Fruit fly (Drosophila melanogaster) whole organism, embryonic: ENCODE measurements around the gene Pcd.

ENCODE experiments used
- Abd-B ChIP-seq: fragments of 200-800 bp; sonication (Bioruptor generic); optimal IDR thresholded peaks from 2 replicates; lab custom pipeline; 2018; ENCODE audit warnings: missing biosample characterization, mild to moderate bottlenecking, missing genetic modification characterization, moderate library complexity
- B-H2 ChIP-seq: fragments of 200-800 bp; sonication (Bioruptor generic); optimal IDR thresholded peaks from 2 replicates; lab custom pipeline; 2018; ENCODE audit warnings: missing biosample characterization, mild to moderate bottlenecking, missing genetic modification characterization
- Bteb2 ChIP-seq: fragments of 200-800 bp; sonication (Bioruptor generic); optimal IDR thresholded peaks from 2 replicates; lab custom pipeline; 2016; ENCODE audit warnings: missing biosample characterization, missing genetic modification characterization
- CG10321 ChIP-seq: fragments of 200-800 bp; sonication (Bioruptor generic); IDR thresholded peaks from 2 replicates; pipeline ENCODE4 v1.3.6; 2022; ENCODE audit warnings: missing biosample characterization, missing genetic modification characterization
- CG12391 ChIP-seq: fragments of 200-800 bp; sonication (Bioruptor generic); optimal IDR thresholded peaks from 3 replicates; lab custom pipeline; 2018; ENCODE audit warnings: missing biosample characterization, mild to moderate bottlenecking, missing genetic modification characterization, moderate library complexity
- CG13287 ChIP-seq: fragments of 200-800 bp; sonication (Bioruptor generic); IDR thresholded peaks from 2 replicates; pipeline ENCODE4 v1.3.6; 2022; ENCODE audit warnings: missing biosample characterization, missing genetic modification characterization; ENCODE audit not compliant: partially characterized antibody
- CG2116 ChIP-seq: fragments of 200-800 bp; sonication (Bioruptor generic); optimal IDR thresholded peaks from 3 replicates; lab custom pipeline; 2018; ENCODE audit warnings: missing biosample characterization, mild to moderate bottlenecking, missing genetic modification characterization
- CG31365 ChIP-seq: fragments of 200-800 bp; sonication (Bioruptor generic); optimal IDR thresholded peaks from 2 replicates; lab custom pipeline; 2018; ENCODE audit warnings: missing biosample characterization, mild to moderate bottlenecking, missing genetic modification characterization
- CG3281 ChIP-seq: fragments of 200-800 bp; sonication (Bioruptor generic); optimal IDR thresholded peaks from 3 replicates; lab custom pipeline; 2017; ENCODE audit warnings: missing biosample characterization, mild to moderate bottlenecking, missing genetic modification characterization
- CG6175 ChIP-seq: fragments of 200-800 bp; sonication (Bioruptor generic); IDR thresholded peaks from 3 replicates; pipeline ENCODE4 v1.3.6; 2022; ENCODE audit warnings: missing biosample characterization, missing genetic modification characterization
- CG6765 ChIP-seq: fragments of 200-800 bp; sonication (Bioruptor generic); optimal IDR thresholded peaks from 3 replicates; lab custom pipeline; 2017; ENCODE audit warnings: missing biosample characterization, mild to moderate bottlenecking, missing genetic modification characterization
- CG6813 ChIP-seq: fragments of 200-800 bp; sonication (Bioruptor generic); optimal IDR thresholded peaks from 2 replicates; lab custom pipeline; 2017; ENCODE audit warnings: missing biosample characterization, missing genetic modification characterization, mild to moderate bottlenecking, moderate library complexity, missing genetic modification reagents
- CG7271 ChIP-seq: fragments of 200-800 bp; sonication (Bioruptor generic); optimal IDR thresholded peaks from 2 replicates; lab custom pipeline; 2018; ENCODE audit warnings: missing biosample characterization, mild to moderate bottlenecking, missing genetic modification characterization, moderate library complexity
- CG7372 ChIP-seq: fragments of 200-800 bp; sonication (Bioruptor generic); IDR thresholded peaks from 2 replicates; pipeline ENCODE4 v1.3.6; 2022; ENCODE audit warnings: missing biosample characterization, missing genetic modification characterization
- CG7745 ChIP-seq: fragments of 200-800 bp; sonication (Bioruptor generic); optimal IDR thresholded peaks from 2 replicates; lab custom pipeline; 2018; ENCODE audit warnings: missing biosample characterization, mild to moderate bottlenecking, missing genetic modification characterization, moderate library complexity
- CG7963 ChIP-seq: fragments of 200-800 bp; sonication (Bioruptor generic); IDR thresholded peaks from 3 replicates; pipeline ENCODE4 v1.3.6; 2022; ENCODE audit warnings: missing biosample characterization, missing genetic modification characterization; ENCODE audit not compliant: partially characterized antibody
- CG9876 ChIP-seq: fragments of 200-800 bp; sonication (Bioruptor generic); optimal IDR thresholded peaks from 2 replicates; lab custom pipeline; 2016; ENCODE audit warnings: missing biosample characterization, missing genetic modification characterization
- Dll ChIP-seq: fragments of 200-800 bp; sonication (Bioruptor generic); IDR thresholded peaks from 4 replicates; pipeline ENCODE4 v1.3.6; 2022; ENCODE audit warnings: missing biosample characterization, missing genetic modification characterization; ENCODE audit not compliant: partially characterized antibody
- E2f1 ChIP-seq: fragments of 200-800 bp; sonication (Bioruptor generic); IDR thresholded peaks from 2 replicates; pipeline ENCODE4 v1.3.6; 2022; ENCODE audit warnings: missing biosample characterization, missing genetic modification characterization
- Elba2 ChIP-seq: fragments of 200-800 bp; sonication (Bioruptor generic); optimal IDR thresholded peaks from 3 replicates; lab custom pipeline; 2016; ENCODE audit warnings: missing biosample characterization, missing genetic modification characterization
- Fer1 ChIP-seq: fragments of 200-800 bp; sonication (Bioruptor generic); optimal IDR thresholded peaks from 2 replicates; lab custom pipeline; 2017; ENCODE audit warnings: missing biosample characterization, mild to moderate bottlenecking, missing genetic modification characterization
- GATAe ChIP-seq: fragments of 200-800 bp; sonication (Bioruptor generic); conservative IDR thresholded peaks from 2 replicates; pipeline ENCODE4 v1.3.6; 2022; ENCODE audit warnings: missing biosample characterization, missing genetic modification characterization
- HLH54F ChIP-seq: fragments of 200-800 bp; sonication (Bioruptor generic); optimal IDR thresholded peaks from 3 replicates; lab custom pipeline; 2016; ENCODE audit warnings: missing biosample characterization, missing genetic modification characterization
- Med ChIP-seq: fragments of 200-800 bp; sonication (Bioruptor generic); peaks from one replicate; lab custom pipeline; 2016; ENCODE audit warnings: missing biosample characterization, missing genetic modification characterization, mild to moderate bottlenecking, inconsistent platforms, moderate library complexity
- Vsx1 ChIP-seq: fragments of 200-800 bp; sonication (Bioruptor generic); optimal IDR thresholded peaks from 2 replicates; lab custom pipeline; 2017; ENCODE audit warnings: missing biosample characterization, mild to moderate bottlenecking, missing genetic modification characterization, missing genetic modification reagents
- ab ChIP-seq: fragments of 200-800 bp; sonication (Bioruptor generic); optimal IDR thresholded peaks from 2 replicates; lab custom pipeline; 2016; ENCODE audit warnings: missing biosample characterization, missing genetic modification characterization
- abd-A ChIP-seq: fragments of 200-800 bp; sonication (Bioruptor generic); optimal IDR thresholded peaks from 3 replicates; lab custom pipeline; 2019; ENCODE audit warnings: missing biosample characterization, mild to moderate bottlenecking, missing genetic modification characterization, moderate library complexity
- al ChIP-seq: fragments of 200-800 bp; sonication (Bioruptor generic); IDR thresholded peaks from 2 replicates; pipeline ENCODE4 v1.3.6; 2022; ENCODE audit warnings: missing biosample characterization, missing genetic modification characterization
- amos ChIP-seq: fragments of 200-800 bp; sonication (Bioruptor generic); IDR thresholded peaks from 2 replicates; pipeline ENCODE4 v1.3.6; 2022; ENCODE audit warnings: missing biosample characterization, missing genetic modification characterization; ENCODE audit not compliant: partially characterized antibody
- bowl ChIP-seq: fragments of 200-800 bp; sonication (Bioruptor generic); IDR thresholded peaks from 2 replicates; pipeline ENCODE4 v1.3.6; 2022; ENCODE audit warnings: missing biosample characterization, missing genetic modification characterization
- cad ChIP-seq: fragments of >200 bp; optimal IDR thresholded peaks from 2 replicates; lab custom pipeline; 2017; ENCODE audit warnings: missing biosample characterization, missing genetic modification characterization
- cas ChIP-seq: fragments of 200-800 bp; sonication (Bioruptor generic); IDR thresholded peaks from 2 replicates; pipeline ENCODE4 v1.3.6; 2022; ENCODE audit warnings: missing biosample characterization, missing genetic modification characterization
- cato ChIP-seq: fragments of 200-800 bp; sonication (Bioruptor generic); optimal IDR thresholded peaks from 2 replicates; lab custom pipeline; 2016; ENCODE audit warnings: missing biosample characterization, missing genetic modification characterization, borderline replicate concordance
- dati ChIP-seq: fragments of 200-800 bp; sonication (Bioruptor generic); IDR thresholded peaks from 2 replicates; pipeline ENCODE4 v1.3.6; 2022; ENCODE audit warnings: missing biosample characterization, missing genetic modification characterization
- gce ChIP-seq: fragments of 200-800 bp; sonication (Bioruptor generic); IDR thresholded peaks from 3 replicates; pipeline ENCODE4 v1.3.6; 2022; ENCODE audit warnings: missing biosample characterization, missing genetic modification characterization
- ham ChIP-seq: fragments of 200-800 bp; sonication (Bioruptor generic); IDR thresholded peaks from 2 replicates; pipeline ENCODE4 v1.3.6; 2022; ENCODE audit warnings: missing biosample characterization, missing genetic modification characterization
- hbn ChIP-seq: fragments of 200-800 bp; sonication (Bioruptor generic); IDR thresholded peaks from 2 replicates; pipeline ENCODE4 v1.3.6; 2022; ENCODE audit warnings: missing biosample characterization, missing genetic modification characterization; ENCODE audit not compliant: partially characterized antibody
- hkb ChIP-seq, 2 experiments: fragments of 200-800 bp in 1 of 2; fragments of >200 bp in 1 of 2; sonication (Bioruptor generic) in 1 of 2; IDR thresholded peaks in 1 of 2; optimal IDR thresholded peaks in 1 of 2; 2 replicates each; pipeline versions ENCODE4 v1.3.6 to Lab custom; 2017 to 2022; ENCODE audit warnings: missing biosample characterization in 1 of 2, missing genetic modification characterization in 1 of 2
- pfk ChIP-seq: fragments of 200-800 bp; sonication (Bioruptor generic); optimal IDR thresholded peaks from 2 replicates; lab custom pipeline; 2018; ENCODE audit warnings: missing biosample characterization, mild to moderate bottlenecking, missing genetic modification characterization, moderate library complexity
- pho ChIP-seq: fragments of 200-800 bp; sonication (Bioruptor generic); optimal IDR thresholded peaks from 2 replicates; lab custom pipeline; 2016; ENCODE audit warnings: missing biosample characterization, missing genetic modification characterization
- psq ChIP-seq: fragments of 200-800 bp; sonication (Bioruptor generic); optimal IDR thresholded peaks from 2 replicates; lab custom pipeline; 2017; ENCODE audit warnings: missing biosample characterization, missing genetic modification characterization
- scrt ChIP-seq: fragments of 200-800 bp; sonication (Bioruptor generic); optimal IDR thresholded peaks from 2 replicates; lab custom pipeline; 2018; ENCODE audit warnings: missing biosample characterization, mild to moderate bottlenecking, missing genetic modification characterization, moderate library complexity
- sisA ChIP-seq: fragments of 200-800 bp; sonication (Bioruptor generic); IDR thresholded peaks from 2 replicates; pipeline ENCODE4 v1.3.6; 2022; ENCODE audit warnings: missing biosample characterization, missing genetic modification characterization
- stc ChIP-seq: fragments of 200-800 bp; sonication (Bioruptor generic); IDR thresholded peaks from 2 replicates; pipeline ENCODE4 v1.3.6; 2022; ENCODE audit warnings: missing biosample characterization, missing genetic modification characterization
- sug ChIP-seq: fragments of 200-800 bp; optimal IDR thresholded peaks from 2 replicates; lab custom pipeline; 2019; ENCODE audit warnings: missing biosample characterization, mild to moderate bottlenecking, missing genetic modification characterization, moderate library complexity
- tap ChIP-seq: fragments of 200-800 bp; optimal IDR thresholded peaks from 3 replicates; lab custom pipeline; 2019; ENCODE audit warnings: missing biosample characterization, mild to moderate bottlenecking, missing genetic modification characterization, moderate library complexity
- tgo ChIP-seq: fragments of 200-800 bp; sonication (Bioruptor generic); IDR thresholded peaks from 3 replicates; pipeline ENCODE4 v1.3.6; 2022; ENCODE audit warnings: missing biosample characterization, missing genetic modification characterization
- unpg ChIP-seq: fragments of 200-800 bp; sonication (Bioruptor generic); optimal IDR thresholded peaks from 3 replicates; lab custom pipeline; 2018; ENCODE audit warnings: missing biosample characterization, mild to moderate bottlenecking, missing genetic modification characterization, moderate library complexity
- wdn ChIP-seq: fragments of 200-800 bp; sonication (Bioruptor generic); IDR thresholded peaks from 2 replicates; pipeline ENCODE4 v1.3.6; 2022; ENCODE audit warnings: missing biosample characterization, missing genetic modification characterization

The Pcd gene

dm6 chr3R:29772795-29773331 lies 49.9 kb downstream of the Pcd start (continued):
- TF ChIP-seq bowl (GFP tag; lab: Robert Waterston, UW) (no peak), CG13287 (peak; percentile 61; the same call in 1 of the 2 replicates), CG7745 (tag; lab: Kevin White, UChicago) (no peak), scrt (GFP tag; lab: Kevin White, UChicago) (peak; percentile 80), E2f1 (GFP tag; lab: Robert Waterston, UW) (no peak), tap (tag; lab: Kevin White, UChicago) (peak; percentile 5), amos (GFP tag; lab: Robert Waterston, UW) (peak; percentile 29; the same call in 1 of the 2 replicates), CG3281 (GFP tag; lab: Kevin White, UChicago) (peak; percentile 35), Med (GFP tag; lab: Kevin White, UChicago) (peak; percentile 92), Abd-B (GFP tag; lab: Kevin White, UChicago) (peak; percentile 4), GATAe (GFP tag; lab: Robert Waterston, UW) (peak; percentile 38), CG2116 (GFP tag; lab: Kevin White, UChicago) (no peak), CG6175 (GFP tag; lab: Robert Waterston, UW) (peak; percentile 84; the same call in 2 of the 3 replicates), psq (GFP tag; lab: Kevin White, UChicago) (peak; percentile 76), Fer1 (GFP tag; lab: Kevin White, UChicago) (peak; percentile 64), cato (GFP tag; lab: Kevin White, UChicago) (no peak), CG7271 (tag; lab: Kevin White, UChicago) (no peak), CG6813 (no peak), CG31365 (tag; lab: Kevin White, UChicago) (no peak), Bteb2 (GFP tag; lab: Kevin White, UChicago) (no peak), hkb (optimal IDR thresholded peaks at IDR 0.05; lab: Kevin White, UChicago) (no peak), hkb (GFP tag; IDR thresholded peaks at IDR 0.05; lab: Robert Waterston, UW) (peak; percentile 44; the same call in 1 of the 2 replicates), CG6765 (GFP tag; lab: Kevin White, UChicago) (no peak), tgo (GFP tag; lab: Robert Waterston, UW) (no peak), wdn (0 out of 2 replicates have a peak, but pooled peaks have one; percentile 18), sisA (no peak), cad (no peak), ham (GFP tag; lab: Robert Waterston, UW) (peak; percentile 41; the same call in 1 of the 2 replicates), sug (tag; lab: Kevin White, UChicago) (peak; percentile 58), ab (GFP tag; lab: Kevin White, UChicago) (no peak), unpg (no peak), CG10321 (GFP tag; lab: Robert Waterston, UW) (peak; percentile 88), HLH54F (GFP tag; lab: Kevin White, UChicago) (no peak), gce (GFP tag; lab: Robert Waterston, UW) (peak; percentile 37; the same call in 1 of the 3 replicates), CG7372 (GFP tag; lab: Robert Waterston, UW) (no peak), pho (GFP tag; lab: Kevin White, UChicago) (no peak), Vsx1 (GFP tag; lab: Kevin White, UChicago) (no peak), dati (GFP tag; lab: Robert Waterston, UW) (no peak), CG7963 (GFP tag; lab: Robert Waterston, UW) (0 out of 3 replicates have a peak, but pooled peaks have one; percentile 25), B-H2 (GFP tag; lab: Kevin White, UChicago) (peak; percentile 11), Dll (GFP tag; lab: Robert Waterston, UW) (peak; percentile 40; the same call in 2 of the 4 replicates), stc (GFP tag; lab: Robert Waterston, UW) (peak; percentile 31; the same call in 1 of the 2 replicates), pfk (GFP tag; lab: Kevin White, UChicago) (peak; percentile 28), cas (GFP tag; lab: Robert Waterston, UW) (0 out of 2 replicates have a peak, but pooled peaks have one; percentile 25), Elba2 (no peak), abd-A (tag; lab: Kevin White, UChicago) (peak; percentile 94), CG12391 (tag; lab: Kevin White, UChicago) (no peak), al (GFP tag; lab: Robert Waterston, UW) (0 out of 2 replicates have a peak, but pooled peaks have one; percentile 19), hbn (GFP tag; lab: Robert Waterston, UW) (peak; percentile 51), CG9876 (no peak)
